Worm (Caenorhabditis elegans) whole organism, mixed stage, embryonic: ENCODE measurements around the gene srb-5.

ENCODE experiments used
- bed-3 ChIP-seq: fragments of 200-800 bp; sonication (Bioruptor generic); optimal IDR thresholded peaks from 3 replicates; lab custom pipeline; 2018; ENCODE audit warnings: mild to moderate bottlenecking, missing genetic modification characterization, moderate library complexity, missing compliant biosample characterization
- blmp-1 ChIP-seq: fragments of 150-350 bp; optimal IDR thresholded peaks from 2 replicates; lab custom pipeline; 2014; ENCODE audit warnings: missing biosample characterization, missing genetic modification characterization
- ces-1 ChIP-seq: fragments of 150-350 bp; optimal IDR thresholded peaks from 2 replicates; lab custom pipeline; 2014; ENCODE audit warnings: missing biosample characterization, missing genetic modification reagents, missing genetic modification characterization
- elt-3 ChIP-seq: fragments of 150-350 bp; optimal IDR thresholded peaks from 2 replicates; lab custom pipeline; 2014; ENCODE audit warnings: missing biosample characterization, missing genetic modification characterization
- hlh-1 ChIP-seq: fragments of 150-350 bp; optimal IDR thresholded peaks from 2 replicates; lab custom pipeline; 2014; ENCODE audit warnings: missing biosample characterization, missing genetic modification reagents, missing genetic modification characterization
- lsy-2 ChIP-seq: fragments of 150-350 bp; optimal IDR thresholded peaks from 2 replicates; lab custom pipeline; 2014; ENCODE audit warnings: missing biosample characterization, missing genetic modification characterization
- mep-1 ChIP-seq: fragments of 150-350 bp; optimal IDR thresholded peaks from 2 replicates; lab custom pipeline; 2017; ENCODE audit warnings: missing biosample characterization, missing genetic modification reagents, missing genetic modification characterization, inconsistent platforms
- nhr-237 ChIP-seq: fragments of 150-350 bp; optimal IDR thresholded peaks from 2 replicates; lab custom pipeline; 2014; ENCODE audit warnings: missing biosample characterization, missing genetic modification characterization
- nhr-28 ChIP-seq: fragments of 150-350 bp; optimal IDR thresholded peaks from 2 replicates; lab custom pipeline; 2014; ENCODE audit warnings: missing biosample characterization, missing genetic modification characterization
- pha-4 ChIP-seq: fragments of 150-350 bp; optimal IDR thresholded peaks from 2 replicates; lab custom pipeline; 2018; ENCODE audit warnings: missing biosample characterization, missing genetic modification reagents, missing genetic modification characterization
- snpc-4 ChIP-seq: fragments of 150-350 bp; optimal IDR thresholded peaks from 2 replicates; lab custom pipeline; 2014; ENCODE audit warnings: missing biosample characterization, missing genetic modification characterization

- TF ChIP-seq bed-3 (no peak), ces-1 (no peak), mep-1 (tag; lab: Kevin White, UChicago) (no peak), lsy-2 (tag; lab: Kevin White, UChicago) (no peak), nhr-237 (no peak), nhr-28 (no peak), hlh-1 (no peak), snpc-4 (tag; lab: Kevin White, UChicago) (no peak), blmp-1 (tag; lab: Kevin White, UChicago) (no peak), pha-4 (tag; lab: Kevin White, UChicago) (no peak), elt-3 (no peak)
Observed at ce11 chrII:5166738-5167137, 3.6 kb upstream of the srb-5 start, which contains the start of gene srb-3.
